Fruit fly (Drosophila melanogaster) whole organism, embryonic: Measurements from ENCODE around the gene CG8042.

Experiments
- Asciz ChIP-seq: fragments of 200-800 bp; sonication (Bioruptor generic); optimal IDR thresholded peaks from 2 replicates; lab custom pipeline; 2017; ENCODE audit warnings: missing biosample characterization, mild to moderate bottlenecking, missing genetic modification characterization, missing genetic modification reagents
- Blimp-1 ChIP-seq: fragments of 200-800 bp; sonication (Bioruptor generic); optimal IDR thresholded peaks from 3 replicates; lab custom pipeline; 2018; ENCODE audit warnings: missing biosample characterization, missing genetic modification characterization, mild to moderate bottlenecking, moderate library complexity, missing genetic modification reagents
- CG12391 ChIP-seq: fragments of 200-800 bp; sonication (Bioruptor generic); optimal IDR thresholded peaks from 3 replicates; lab custom pipeline; 2018; ENCODE audit warnings: missing biosample characterization, mild to moderate bottlenecking, missing genetic modification characterization, moderate library complexity
- CG13775 ChIP-seq: fragments of 200-800 bp; sonication (Bioruptor generic); optimal IDR thresholded peaks from 3 replicates; lab custom pipeline; 2017; ENCODE audit warnings: missing biosample characterization, mild to moderate bottlenecking, missing genetic modification characterization
- CG15696 ChIP-seq: fragments of 200-800 bp; sonication (Bioruptor generic); optimal IDR thresholded peaks from 2 replicates; lab custom pipeline; 2019; ENCODE audit warnings: missing biosample characterization, mild to moderate bottlenecking, missing genetic modification characterization, moderate library complexity
- CG1602 ChIP-seq: fragments of 200-800 bp; sonication (Bioruptor generic); optimal IDR thresholded peaks from 3 replicates; lab custom pipeline; 2016; ENCODE audit warnings: missing biosample characterization, missing genetic modification characterization
- CG17361 ChIP-seq: fragments of 200-800 bp; sonication (Bioruptor generic); IDR thresholded peaks from 3 replicates; pipeline ENCODE4 v1.3.6; 2022; ENCODE audit warnings: missing biosample characterization, missing genetic modification characterization
- CG17385 ChIP-seq: fragments of 200-800 bp; sonication (Bioruptor generic); optimal IDR thresholded peaks from 3 replicates; lab custom pipeline; 2018; ENCODE audit warnings: missing biosample characterization, mild to moderate bottlenecking, missing genetic modification characterization
- CG18262 ChIP-seq: fragments of 200-800 bp; optimal IDR thresholded peaks from 3 replicates; lab custom pipeline; 2019; ENCODE audit warnings: missing biosample characterization, mild to moderate bottlenecking, missing genetic modification characterization, moderate library complexity
- CG18619 ChIP-seq: fragments of 200-800 bp; sonication (Bioruptor generic); optimal IDR thresholded peaks from 3 replicates; lab custom pipeline; 2017; ENCODE audit warnings: missing biosample characterization, mild to moderate bottlenecking, missing genetic modification characterization
- CG2120 ChIP-seq: fragments of 200-800 bp; sonication (Bioruptor generic); optimal IDR thresholded peaks from 3 replicates; lab custom pipeline; 2016; ENCODE audit warnings: missing biosample characterization, missing genetic modification characterization
- CG2712 ChIP-seq: fragments of 200-800 bp; optimal IDR thresholded peaks from 3 replicates; lab custom pipeline; 2019; ENCODE audit warnings: missing biosample characterization, mild to moderate bottlenecking, missing genetic modification characterization, moderate library complexity
- CG30403 ChIP-seq: fragments of 200-800 bp; sonication (Bioruptor generic); optimal IDR thresholded peaks from 3 replicates; lab custom pipeline; 2016; ENCODE audit warnings: missing biosample characterization, missing genetic modification characterization
- CG31441 ChIP-seq: fragments of 200-800 bp; sonication (Bioruptor generic); IDR thresholded peaks from 2 replicates; pipeline ENCODE4 v1.3.6; 2022; ENCODE audit warnings: missing biosample characterization, missing genetic modification characterization
- CG42726 ChIP-seq: fragments of 200-800 bp; sonication (Bioruptor generic); IDR thresholded peaks from 2 replicates; pipeline ENCODE4 v1.3.6; 2022; ENCODE audit warnings: missing biosample characterization, missing genetic modification characterization; ENCODE audit not compliant: partially characterized antibody
- CG4328 ChIP-seq: fragments of 200-800 bp; sonication (Bioruptor generic); optimal IDR thresholded peaks from 3 replicates; lab custom pipeline; 2017; ENCODE audit warnings: missing biosample characterization, missing genetic modification reagents, missing genetic modification characterization
- CG4424 ChIP-seq: fragments of 200-800 bp; sonication (Bioruptor generic); optimal IDR thresholded peaks from 3 replicates; lab custom pipeline; 2016; ENCODE audit warnings: missing biosample characterization, missing genetic modification characterization
- CG4820 ChIP-seq: fragments of 200-800 bp; sonication (Bioruptor generic); optimal IDR thresholded peaks from 3 replicates; lab custom pipeline; 2016; ENCODE audit warnings: missing biosample characterization, missing genetic modification characterization
- CG5180 ChIP-seq: fragments of 200-800 bp; sonication (Bioruptor generic); optimal IDR thresholded peaks from 3 replicates; lab custom pipeline; 2017; ENCODE audit warnings: missing biosample characterization, missing genetic modification characterization, mild to moderate bottlenecking, moderate library complexity, missing genetic modification reagents
- CG6254 ChIP-seq: fragments of 200-800 bp; sonication (Bioruptor generic); optimal IDR thresholded peaks from 3 replicates; lab custom pipeline; 2017; ENCODE audit warnings: mild to moderate bottlenecking, missing biosample characterization, missing genetic modification reagents, missing genetic modification characterization
- CG6654 ChIP-seq: fragments of 200-800 bp; sonication (Bioruptor generic); optimal IDR thresholded peaks from 2 replicates; lab custom pipeline; 2017; ENCODE audit warnings: missing biosample characterization, mild to moderate bottlenecking, missing genetic modification characterization
- CG7839 ChIP-seq: fragments of 200-800 bp; sonication (Bioruptor generic); optimal IDR thresholded peaks from 3 replicates; lab custom pipeline; 2018; ENCODE audit warnings: missing biosample characterization, mild to moderate bottlenecking, missing genetic modification characterization, moderate library complexity
- CG8388 ChIP-seq: fragments of 200-800 bp; sonication (Bioruptor generic); optimal IDR thresholded peaks from 2 replicates; lab custom pipeline; 2019; ENCODE audit warnings: missing biosample characterization, mild to moderate bottlenecking, missing genetic modification characterization, moderate library complexity
- CG8924 ChIP-seq: fragments of 200-800 bp; optimal IDR thresholded peaks from 3 replicates; lab custom pipeline; 2019; ENCODE audit warnings: missing biosample characterization, mild to moderate bottlenecking, missing genetic modification characterization, moderate library complexity
- CG8944 ChIP-seq: fragments of 200-800 bp; sonication (Bioruptor generic); optimal IDR thresholded peaks from 3 replicates; lab custom pipeline; 2016; ENCODE audit warnings: missing biosample characterization, missing genetic modification characterization
- CG9727 ChIP-seq: fragments of 200-800 bp; sonication (Bioruptor generic); optimal IDR thresholded peaks from 3 replicates; lab custom pipeline; 2017; ENCODE audit warnings: missing biosample characterization, mild to moderate bottlenecking, missing genetic modification characterization
- D ChIP-seq, 2 experiments: fragments of 200-800 bp in 1 of 2; fragments of >200 bp in 1 of 2; sonication (Bioruptor generic) in 1 of 2; optimal IDR thresholded peaks; 2 replicates in 1 of 2; 3 replicates in 1 of 2; lab custom pipeline; 2017; ENCODE audit warnings: mild to moderate bottlenecking in 1 of 2, missing biosample characterization in 1 of 2, missing genetic modification characterization in 1 of 2, missing genetic modification reagents in 1 of 2
- D19A ChIP-seq: fragments of 200-800 bp; optimal IDR thresholded peaks from 3 replicates; lab custom pipeline; 2019; ENCODE audit warnings: missing biosample characterization, mild to moderate bottlenecking, missing genetic modification characterization, moderate library complexity
- Dip3 ChIP-seq: fragments of 200-800 bp; sonication (Bioruptor generic); optimal IDR thresholded peaks from 3 replicates; lab custom pipeline; 2016; ENCODE audit warnings: missing biosample characterization, missing genetic modification characterization
- Hr3 ChIP-seq: fragments of 200-800 bp; sonication (Bioruptor generic); optimal IDR thresholded peaks from 3 replicates; lab custom pipeline; 2016; ENCODE audit warnings: missing biosample characterization, missing genetic modification characterization
- MESR4 ChIP-seq: fragments of 200-800 bp; sonication (Bioruptor generic); optimal IDR thresholded peaks from 2 replicates; lab custom pipeline; 2018; ENCODE audit warnings: missing biosample characterization, mild to moderate bottlenecking, missing genetic modification characterization, moderate library complexity
- PHDP ChIP-seq: fragments of 200-800 bp; sonication (Bioruptor generic); optimal IDR thresholded peaks from 3 replicates; lab custom pipeline; 2018; ENCODE audit warnings: missing biosample characterization, mild to moderate bottlenecking, missing genetic modification characterization, moderate library complexity
- Six4 ChIP-seq: fragments of 200-800 bp; sonication (Bioruptor generic); optimal IDR thresholded peaks from 2 replicates; lab custom pipeline; 2016; ENCODE audit warnings: missing biosample characterization, missing genetic modification characterization
- Ssrp ChIP-seq: fragments of 200-800 bp; sonication (Bioruptor generic); optimal IDR thresholded peaks from 2 replicates; lab custom pipeline; 2018; ENCODE audit warnings: missing biosample characterization, mild to moderate bottlenecking, missing genetic modification characterization, moderate library complexity
- Xrp1 ChIP-seq: fragments of 200-800 bp; sonication (Bioruptor generic); IDR thresholded peaks from 2 replicates; pipeline ENCODE4 v1.3.6; 2022; ENCODE audit warnings: missing biosample characterization, missing genetic modification characterization
- az2 ChIP-seq: fragments of 200-800 bp; sonication (Bioruptor generic); optimal IDR thresholded peaks from 3 replicates; lab custom pipeline; 2016; ENCODE audit warnings: missing biosample characterization, missing genetic modification characterization
- bcd ChIP-seq: fragments of 200-800 bp; sonication (Bioruptor generic); optimal IDR thresholded peaks from 2 replicates; lab custom pipeline; 2017; ENCODE audit warnings: missing biosample characterization, mild to moderate bottlenecking, missing genetic modification characterization
- bigmax ChIP-seq: fragments of 200-800 bp; sonication (Bioruptor generic); optimal IDR thresholded peaks from 2 replicates; lab custom pipeline; 2018; ENCODE audit warnings: missing biosample characterization, mild to moderate bottlenecking, missing genetic modification characterization
- bsh ChIP-seq, 2 experiments: fragments of 200-800 bp; sonication (Bioruptor generic); optimal IDR thresholded peaks; 2 replicates each; lab custom pipeline; 2017 to 2018; ENCODE audit warnings: mild to moderate bottlenecking in 2 of 2, missing biosample characterization in 2 of 2, missing genetic modification characterization in 2 of 2, moderate library complexity in 1 of 2
- crc ChIP-seq: fragments of 200-800 bp; sonication (Bioruptor generic); optimal IDR thresholded peaks from 2 replicates; lab custom pipeline; 2016; ENCODE audit warnings: missing biosample characterization, missing genetic modification characterization
- fd96Cb ChIP-seq: fragments of 200-800 bp; sonication (Bioruptor generic); optimal IDR thresholded peaks from 2 replicates; lab custom pipeline; 2018; ENCODE audit warnings: missing biosample characterization, mild to moderate bottlenecking, missing genetic modification characterization, moderate library complexity
- gem ChIP-seq: fragments of 200-800 bp; sonication (Bioruptor generic); optimal IDR thresholded peaks from 2 replicates; lab custom pipeline; 2019; ENCODE audit warnings: missing biosample characterization, mild to moderate bottlenecking, missing genetic modification characterization, moderate library complexity
- grau ChIP-seq: fragments of 200-800 bp; optimal IDR thresholded peaks from 3 replicates; lab custom pipeline; 2019; ENCODE audit warnings: missing biosample characterization, mild to moderate bottlenecking, missing genetic modification characterization, moderate library complexity
- ind ChIP-seq: fragments of 200-800 bp; sonication (Bioruptor generic); optimal IDR thresholded peaks from 3 replicates; lab custom pipeline; 2016; ENCODE audit warnings: missing biosample characterization, missing genetic modification characterization
- insv ChIP-seq, 2 experiments: fragments of 200-800 bp; sonication (Bioruptor generic); optimal IDR thresholded peaks; 3 replicates each; lab custom pipeline; 2016 to 2018; ENCODE audit warnings: missing biosample characterization in 2 of 2, missing genetic modification characterization in 2 of 2
- lola ChIP-seq, 3 experiments: fragments of >200 bp in 2 of 3; fragments of 200-800 bp in 1 of 3; sonication (Bioruptor generic) in 1 of 3; optimal IDR thresholded peaks; 2 replicates each; lab custom pipeline; 2017 to 2019; ENCODE audit warnings: missing biosample characterization in 3 of 3, missing genetic modification characterization in 3 of 3, mild to moderate bottlenecking in 1 of 3, moderate library complexity in 1 of 3
- phol ChIP-seq: fragments of 200-800 bp; sonication (Bioruptor generic); optimal IDR thresholded peaks from 3 replicates; lab custom pipeline; 2018; ENCODE audit warnings: missing biosample characterization, mild to moderate bottlenecking, missing genetic modification characterization, moderate library complexity
- sens ChIP-seq: fragments of 200-800 bp; sonication (Bioruptor generic); peaks from one replicate; lab custom pipeline; 2016; ENCODE audit warnings: missing biosample characterization, missing genetic modification characterization
- tin ChIP-seq: fragments of 200-800 bp; sonication (Bioruptor generic); optimal IDR thresholded peaks from 3 replicates; lab custom pipeline; 2016; ENCODE audit warnings: missing biosample characterization, missing genetic modification characterization

The CG8042 gene

dm6 chr3L:7952978-7953377, 21.8 kb downstream of the CG8042 start (continued):
- no peak for TF ChIP-seq insv (GFP tag; optimal IDR thresholded peaks at IDR 0.05; lab: Kevin White, UChicago)
- peak; percentile 4 for TF ChIP-seq CG1602
- TF ChIP-seq CG6654, result no peak
- TF ChIP-seq CG7839 (tag; lab: Kevin White, UChicago), result peak; percentile 41
- peak; percentile 29 for TF ChIP-seq CG4820 (GFP tag; lab: Kevin White, UChicago)
- TF ChIP-seq CG15696 (tag; lab: Kevin White, UChicago), result peak; percentile 27
- TF ChIP-seq bsh (GFP tag; optimal IDR thresholded peaks at IDR 0.05; lab: Kevin White, UChicago), result peak in 1 of 2 experiments; percentile 37
- peak; percentile 21 for TF ChIP-seq Asciz (GFP tag; lab: Kevin White, UChicago)
- peak; percentile 41 for TF ChIP-seq Ssrp (tag; lab: Kevin White, UChicago)
- peak; percentile 81 for TF ChIP-seq CG17361 (GFP tag; lab: Robert Waterston, UW)
- peak; percentile 47 for TF ChIP-seq D19A (tag; lab: Kevin White, UChicago)
- no peak for TF ChIP-seq MESR4
- TF ChIP-seq Xrp1 (GFP tag; lab: Robert Waterston, UW), result peak; percentile 46; the same call in 1 of the 2 replicates
- peak; percentile 21 for TF ChIP-seq az2
- peak; percentile 4 for TF ChIP-seq CG8388 (GFP tag; lab: Kevin White, UChicago)
- peak; percentile 60 for TF ChIP-seq CG31441 (GFP tag; lab: Robert Waterston, UW)
- no peak for TF ChIP-seq CG42726 (GFP tag; lab: Robert Waterston, UW)
- no peak for TF ChIP-seq CG18619 (GFP tag; lab: Kevin White, UChicago)
- TF ChIP-seq CG18262 (tag; lab: Kevin White, UChicago), result peak; percentile 76
- no peak for TF ChIP-seq crc (GFP tag; lab: Kevin White, UChicago)
- TF ChIP-seq CG13775 (GFP tag; lab: Kevin White, UChicago), result peak; percentile 25
- TF ChIP-seq Dip3 (GFP tag; lab: Kevin White, UChicago), result no peak
- TF ChIP-seq CG5180 (GFP tag; lab: Kevin White, UChicago), result no peak
- no peak for TF ChIP-seq CG2120
- peak; percentile 39 for TF ChIP-seq tin (GFP tag; lab: Kevin White, UChicago)
- no peak for TF ChIP-seq CG8944 (GFP tag; lab: Kevin White, UChicago)
- TF ChIP-seq CG6254 (GFP tag; lab: Kevin White, UChicago), result peak; percentile 44
- peak; percentile 57 for TF ChIP-seq phol (tag; lab: Kevin White, UChicago)
- TF ChIP-seq ind (GFP tag; lab: Kevin White, UChicago), result peak; percentile 24
- TF ChIP-seq CG12391 (tag; lab: Kevin White, UChicago), result peak; percentile 36
- peak; percentile 11 for TF ChIP-seq CG17385 (GFP tag; lab: Kevin White, UChicago)
- TF ChIP-seq fd96Cb (tag; lab: Kevin White, UChicago), result peak; percentile 52
- peak; percentile 5 for TF ChIP-seq Blimp-1 (GFP tag; lab: Kevin White, UChicago)
- peak; percentile 4 for TF ChIP-seq grau (tag; lab: Kevin White, UChicago)
- TF ChIP-seq bcd (GFP tag; lab: Kevin White, UChicago), result peak; percentile 3
- TF ChIP-seq CG4328 (GFP tag; lab: Kevin White, UChicago), result no peak
- TF ChIP-seq Six4 (GFP tag; lab: Kevin White, UChicago), result peak; percentile 3
- TF ChIP-seq gem (tag; lab: Kevin White, UChicago), result peak; percentile 57
- TF ChIP-seq sens (GFP tag; lab: Kevin White, UChicago), result peak; percentile 84
- peak; percentile 61 for TF ChIP-seq CG2712 (tag; lab: Kevin White, UChicago)
- peak; percentile 7 for TF ChIP-seq PHDP (tag; lab: Kevin White, UChicago)
- peak; percentile 12 for TF ChIP-seq CG8924 (tag; lab: Kevin White, UChicago)
- TF ChIP-seq lola (GFP tag; optimal IDR thresholded peaks at IDR 0.05; lab: Kevin White, UChicago), result peak in 1 of 3 experiments; percentile 65
- peak; percentile 11 for TF ChIP-seq CG30403 (GFP tag; lab: Kevin White, UChicago)
- TF ChIP-seq D (optimal IDR thresholded peaks at IDR 0.05; lab: Kevin White, UChicago), result no peak
- TF ChIP-seq D (GFP tag; optimal IDR thresholded peaks at IDR 0.05; lab: Kevin White, UChicago), result peak; percentile 48
- peak; percentile 6 for TF ChIP-seq Hr3
- no peak for TF ChIP-seq bigmax (GFP tag; lab: Kevin White, UChicago)
- peak; percentile 66 for TF ChIP-seq CG4424 (GFP tag; lab: Kevin White, UChicago)
- peak; percentile 63 for TF ChIP-seq CG9727 (GFP tag; lab: Kevin White, UChicago)
